Worm (Caenorhabditis elegans): ENCODE results near the gene rab-35.

- TF ChIP-seq nhr-237 (tag; optimal IDR thresholded peaks at IDR 0.05) (no peak), nhr-11 (tag; optimal IDR thresholded peaks at IDR 0.05) (no peak), hmg-1.1 (GFP tag; IDR thresholded peaks at IDR 0.05) (no peak), mes-2 (tag; optimal IDR thresholded peaks at IDR 0.05; ENCODE audit: poor library complexity, severe bottlenecking) (no peak), nhr-77 (tag; optimal IDR thresholded peaks at IDR 0.05) (no peak), F26F4.8 (GFP tag; conservative IDR thresholded peaks at IDR 0.05) (no peak)
Observed at ce11 chrIII:11270795-11271194, 40.6 kb downstream of the rab-35 start, which contains the start of gene obr-1.

All from whole organism, L4 larva.